Fruit fly (Drosophila melanogaster): ENCODE data around the gene CG3097.

Gene CG3097

DNA sequence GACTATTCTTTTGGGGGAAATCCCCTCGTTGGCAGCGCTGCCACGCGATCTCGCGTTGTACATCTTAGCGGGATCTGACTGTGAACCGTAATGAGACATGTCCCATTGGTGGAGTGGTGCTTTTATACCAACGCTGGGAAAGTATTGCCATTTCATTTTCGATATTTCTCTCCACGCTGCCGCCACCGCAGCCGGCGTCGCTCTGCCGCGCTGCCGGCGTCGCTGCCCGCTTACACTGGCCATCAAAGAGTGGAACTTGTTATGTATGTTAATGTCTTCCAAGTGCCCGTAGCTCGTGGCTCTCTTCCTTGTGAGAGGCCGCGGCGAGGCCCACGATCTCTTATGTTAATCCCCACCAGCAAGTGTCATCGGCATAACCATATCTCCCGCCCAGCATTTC lies 10.9 kb upstream of the CG3097 start, which contains the start of gene CG3108:
TSS of gene CG3108 (minus strand) at position 101 of the 400 bp plus-strand sequence.
- no peak for TF ChIP-seq fd96Ca (GFP tag; IDR thresholded peaks at IDR 0.05)
- TF ChIP-seq rn (GFP tag; IDR thresholded peaks at IDR 0.05), result no peak
- no peak for TF ChIP-seq Snoo (tag; optimal IDR thresholded peaks at IDR 0.05)
- no peak for TF ChIP-seq CG17806 (tag; optimal IDR thresholded peaks at IDR 0.05)
- TF ChIP-seq CG15710 (tag; optimal IDR thresholded peaks at IDR 0.05), result no peak
- no peak for TF ChIP-seq CG34367 (tag; optimal IDR thresholded peaks at IDR 0.05)
- TF ChIP-seq CG9948 (tag; optimal IDR thresholded peaks at IDR 0.05), result no peak
- TF ChIP-seq CG10348 (GFP tag; IDR thresholded peaks at IDR 0.05), result no peak
- TF ChIP-seq CG8301 (tag; optimal IDR thresholded peaks at IDR 0.05), result no peak
- no peak for TF ChIP-seq CG4496 (GFP tag; IDR thresholded peaks at IDR 0.05)
- no peak for TF ChIP-seq CG13204 (GFP tag; optimal IDR thresholded peaks at IDR 0.05)

dm6 chrX:5776547-5776946 lies 6.0 kb upstream of the CG3097 start, which contains the start of gene CG42264:
TSS of gene CG42264 (minus strand) at chrX:5776647.
- TF ChIP-seq Pif1B (GFP tag; optimal IDR thresholded peaks at IDR 0.05), result no peak
- TF ChIP-seq CG10348 (GFP tag; IDR thresholded peaks at IDR 0.05), result no peak
- no peak for TF ChIP-seq CG9948 (tag; optimal IDR thresholded peaks at IDR 0.05)
- TF ChIP-seq Pif1A (GFP tag; optimal IDR thresholded peaks at IDR 0.05), result no peak
- TF ChIP-seq EcR (GFP tag; optimal IDR thresholded peaks at IDR 0.05), result no peak
- no peak for TF ChIP-seq CG32121 (GFP tag; IDR thresholded peaks at IDR 0.05)
- no peak for TF ChIP-seq D1 (tag; optimal IDR thresholded peaks at IDR 0.05)
- no peak for TF ChIP-seq CG34367 (tag; optimal IDR thresholded peaks at IDR 0.05)
- no peak for TF ChIP-seq CG14655 (GFP tag; optimal IDR thresholded peaks at IDR 0.05)
- TF ChIP-seq CG17806 (tag; optimal IDR thresholded peaks at IDR 0.05), result no peak
- TF ChIP-seq CG13204 (GFP tag; optimal IDR thresholded peaks at IDR 0.05), result no peak
- no peak for TF ChIP-seq Snoo (tag; optimal IDR thresholded peaks at IDR 0.05)
- no peak for TF ChIP-seq CG15710 (tag; optimal IDR thresholded peaks at IDR 0.05)
- no peak for TF ChIP-seq CG4496 (GFP tag; IDR thresholded peaks at IDR 0.05)
- no peak for TF ChIP-seq Ets98B (GFP tag; IDR thresholded peaks at IDR 0.05)

DNA sequence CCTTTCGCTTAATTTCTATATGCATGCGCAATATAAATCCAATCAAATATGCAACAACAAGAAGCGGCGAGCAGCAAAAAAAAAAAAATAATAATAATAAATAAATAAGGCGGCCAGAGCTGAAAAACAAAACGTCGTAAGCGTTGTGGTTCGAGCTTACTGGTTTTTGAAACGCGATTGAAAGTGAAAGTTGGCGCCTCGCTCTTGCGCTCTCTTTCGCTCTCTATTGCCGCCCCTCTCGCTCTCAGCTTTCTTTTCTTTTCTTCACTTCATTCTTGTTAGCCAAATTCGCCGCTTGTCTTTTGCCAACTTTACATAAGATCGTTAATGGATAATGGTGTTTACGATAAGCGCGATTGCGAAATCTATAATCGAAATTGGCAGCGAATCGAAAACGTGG lies 1.8 kb upstream of the CG3097 start:
- TF ChIP-seq CG17806 (tag; optimal IDR thresholded peaks at IDR 0.05) (no peak), Pif1A (GFP tag; optimal IDR thresholded peaks at IDR 0.05) (no peak), CG4496 (GFP tag; IDR thresholded peaks at IDR 0.05) (no peak), rn (GFP tag; IDR thresholded peaks at IDR 0.05) (no peak), EcR (GFP tag; optimal IDR thresholded peaks at IDR 0.05) (no peak), CG34367 (tag; optimal IDR thresholded peaks at IDR 0.05) (no peak), CG15710 (tag; optimal IDR thresholded peaks at IDR 0.05) (no peak), Pif1B (GFP tag; optimal IDR thresholded peaks at IDR 0.05) (no peak), CG8159 (tag; optimal IDR thresholded peaks at IDR 0.05) (no peak), gl (tag; optimal IDR thresholded peaks at IDR 0.05) (no peak), CG9948 (tag; optimal IDR thresholded peaks at IDR 0.05) (no peak), CG12605 (GFP tag; IDR thresholded peaks at IDR 0.05) (no peak), CG13204 (GFP tag; optimal IDR thresholded peaks at IDR 0.05) (no peak), CG8301 (tag; optimal IDR thresholded peaks at IDR 0.05) (no peak), Ets98B (GFP tag; IDR thresholded peaks at IDR 0.05) (no peak), CG10348 (GFP tag; IDR thresholded peaks at IDR 0.05) (no peak), fd96Ca (GFP tag; IDR thresholded peaks at IDR 0.05) (no peak), CG14655 (GFP tag; optimal IDR thresholded peaks at IDR 0.05) (no peak)

DNA sequence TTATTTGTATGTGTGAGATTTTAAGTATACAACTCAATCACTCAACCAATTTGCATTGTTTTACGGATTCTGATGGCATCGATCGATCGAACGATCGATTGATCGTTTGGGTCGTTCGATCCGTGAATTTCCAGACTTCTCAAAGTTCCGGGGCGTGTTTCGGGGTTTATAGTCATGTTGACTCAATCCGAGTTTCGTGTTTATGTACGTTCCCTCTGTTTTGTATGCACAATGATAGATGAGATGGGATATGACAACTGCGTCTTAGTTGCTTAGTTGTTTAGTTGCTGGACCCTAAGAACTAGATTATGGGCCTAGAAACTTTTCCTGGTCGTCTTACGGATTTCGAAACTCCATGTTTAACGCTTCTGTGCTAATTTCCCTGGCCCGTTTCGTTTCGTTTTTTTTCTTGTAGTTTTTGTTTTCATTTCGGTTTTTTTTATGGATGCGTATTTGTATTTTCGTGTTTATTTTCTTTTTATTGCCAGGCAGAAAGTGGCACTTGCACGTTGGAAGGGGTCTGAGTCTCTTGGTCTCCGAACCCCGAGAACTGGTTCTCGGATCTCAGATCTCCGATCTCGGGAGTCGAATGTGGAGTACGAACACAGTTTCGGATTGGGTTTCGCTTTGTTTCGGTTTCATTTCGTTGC lies 1.9 kb downstream of the CG3097 start:
- TF ChIP-seq CG10348 (GFP tag; IDR thresholded peaks at IDR 0.05), result no peak
- TF ChIP-seq CG13204 (GFP tag; optimal IDR thresholded peaks at IDR 0.05), result peak; percentile 60
- peak; percentile 30 for TF ChIP-seq CG17806 (tag; optimal IDR thresholded peaks at IDR 0.05)
- peak; percentile 46 for TF ChIP-seq CG15710 (tag; optimal IDR thresholded peaks at IDR 0.05)
- peak; percentile 21 for TF ChIP-seq Pif1A (GFP tag; optimal IDR thresholded peaks at IDR 0.05)
- peak; percentile 5 for TF ChIP-seq CG9948 (tag; optimal IDR thresholded peaks at IDR 0.05)
- TF ChIP-seq Ets98B (GFP tag; IDR thresholded peaks at IDR 0.05), result no peak
- TF ChIP-seq gl (tag; optimal IDR thresholded peaks at IDR 0.05), result peak; percentile 73
- no peak for TF ChIP-seq rn (GFP tag; IDR thresholded peaks at IDR 0.05)
- TF ChIP-seq Pif1B (GFP tag; optimal IDR thresholded peaks at IDR 0.05), result peak; percentile 1
- TF ChIP-seq CG34367 (tag; optimal IDR thresholded peaks at IDR 0.05), result peak; percentile 48
- peak; percentile 44 for TF ChIP-seq CG8159 (tag; optimal IDR thresholded peaks at IDR 0.05)
- TF ChIP-seq EcR (GFP tag; optimal IDR thresholded peaks at IDR 0.05), result peak; percentile 72
- TF ChIP-seq CG4496 (GFP tag; IDR thresholded peaks at IDR 0.05), result no peak
- no peak for TF ChIP-seq D1 (tag; optimal IDR thresholded peaks at IDR 0.05)

DNA sequence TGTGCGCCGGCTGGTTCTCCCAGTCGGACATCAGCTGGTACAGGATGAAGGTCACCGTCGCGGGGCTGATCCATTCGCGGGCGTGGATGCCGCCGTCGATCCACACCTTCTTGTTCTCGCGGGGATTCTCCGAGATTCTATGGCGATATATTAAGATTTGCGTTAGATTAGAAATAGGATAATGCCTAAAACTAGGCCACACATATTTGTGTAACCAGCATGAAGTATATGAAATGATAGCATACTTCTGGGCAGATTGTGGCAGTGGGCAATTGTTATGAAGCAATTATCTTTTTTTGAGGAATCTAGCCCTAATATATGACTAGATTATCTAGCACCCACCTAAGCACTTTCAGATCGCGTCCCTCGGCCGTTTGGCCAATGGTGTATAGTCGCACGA lies 3.8 kb downstream of the CG3097 start:
- TF ChIP-seq CG32121 (GFP tag; IDR thresholded peaks at IDR 0.05), result no peak
- no peak for TF ChIP-seq CG8301 (tag; optimal IDR thresholded peaks at IDR 0.05)
- TF ChIP-seq CG10348 (GFP tag; IDR thresholded peaks at IDR 0.05), result no peak
- no peak for TF ChIP-seq EcR (GFP tag; optimal IDR thresholded peaks at IDR 0.05)
- no peak for TF ChIP-seq CG17806 (tag; optimal IDR thresholded peaks at IDR 0.05)
- TF ChIP-seq rn (GFP tag; IDR thresholded peaks at IDR 0.05), result no peak
- no peak for TF ChIP-seq CG12605 (GFP tag; IDR thresholded peaks at IDR 0.05)
- no peak for TF ChIP-seq CG4496 (GFP tag; IDR thresholded peaks at IDR 0.05)
- TF ChIP-seq CG8159 (tag; optimal IDR thresholded peaks at IDR 0.05), result no peak
- no peak for TF ChIP-seq gl (tag; optimal IDR thresholded peaks at IDR 0.05)
- no peak for TF ChIP-seq CG9948 (tag; optimal IDR thresholded peaks at IDR 0.05)
- TF ChIP-seq Ets98B (GFP tag; IDR thresholded peaks at IDR 0.05), result no peak
- TF ChIP-seq D1 (tag; optimal IDR thresholded peaks at IDR 0.05), result no peak
